Worm (Caenorhabditis elegans) whole organism, L4 larva: Measurements from ENCODE around the gene C02F5.13.

Experiments
- mdl-1 ChIP-seq, 2 experiments: fragments of 150-350 bp in 1 of 2; sonication (generic microtip) in 1 of 2; optimal IDR thresholded peaks; 2 replicates each; lab custom pipeline; 2014 to 2017; ENCODE audit warnings: missing biosample characterization in 2 of 2, missing genetic modification characterization in 2 of 2
- saeg-2 ChIP-seq: fragments of 200-800 bp; sonication (Bioruptor generic); IDR thresholded peaks from 2 replicates; pipeline ENCODE4 v1.3.6; 2022; ENCODE audit warnings: missing genetic modification reagents, missing genetic modification characterization, missing compliant biosample characterization
- snpc-4 ChIP-seq: fragments of 150-350 bp; optimal IDR thresholded peaks from 2 replicates; lab custom pipeline; 2014; ENCODE audit warnings: missing biosample characterization, missing genetic modification characterization

- no peak for TF ChIP-seq snpc-4 (tag; lab: Kevin White, UChicago)
- TF ChIP-seq mdl-1 (tag; optimal IDR thresholded peaks at IDR 0.05; lab: Kevin White, UChicago): no peak
- TF ChIP-seq saeg-2 (GFP tag; lab: Robert Waterston, UW): no peak
Measured at ce11 chrIII:8247051-8247450, at the start of gene C02F5.13.
